Worm (Caenorhabditis elegans) whole organism, L2 larva: ENCODE measurements around the gene T05C12.11.

ENCODE experiments used
- R02D3.7 ChIP-seq: fragments of 150-350 bp; optimal IDR thresholded peaks from 2 replicates; lab custom pipeline; 2014; ENCODE audit warnings: missing biosample characterization, missing genetic modification characterization
- ZK546.5 ChIP-seq: sonication (generic microtip); optimal IDR thresholded peaks from 2 replicates; lab custom pipeline; 2017; ENCODE audit warnings: missing biosample characterization, missing genetic modification characterization
- alr-1 ChIP-seq: fragments of 150-350 bp; optimal IDR thresholded peaks from 2 replicates; lab custom pipeline; 2014; ENCODE audit warnings: missing biosample characterization, missing genetic modification characterization
- ama-1 ChIP-seq: fragments of 150-350 bp; optimal IDR thresholded peaks from 2 replicates; lab custom pipeline; 2018; ENCODE audit warnings: inconsistent platforms
- fos-1 ChIP-seq: fragments of 150-350 bp; optimal IDR thresholded peaks from 2 replicates; lab custom pipeline; 2014; ENCODE audit warnings: missing biosample characterization, missing genetic modification characterization
- lin-13 ChIP-seq: fragments of 150-350 bp; optimal IDR thresholded peaks from 2 replicates; lab custom pipeline; 2014; ENCODE audit warnings: missing biosample characterization, missing genetic modification reagents, missing genetic modification characterization
- lsy-2 ChIP-seq, 2 experiments: fragments of 150-350 bp in 1 of 2; sonication (generic microtip) in 1 of 2; optimal IDR thresholded peaks; 2 replicates each; lab custom pipeline; 2014 to 2017; ENCODE audit warnings: missing biosample characterization in 2 of 2, missing genetic modification characterization in 2 of 2
- nhr-10 ChIP-seq: sonication (generic microtip); optimal IDR thresholded peaks from 2 replicates; lab custom pipeline; 2017; ENCODE audit warnings: missing biosample characterization, missing genetic modification characterization
- nhr-129 ChIP-seq: fragments of 150-350 bp; optimal IDR thresholded peaks from 2 replicates; lab custom pipeline; 2014; ENCODE audit warnings: missing biosample characterization, missing genetic modification characterization
- nhr-21 ChIP-seq: fragments of 150-350 bp; optimal IDR thresholded peaks from 2 replicates; lab custom pipeline; 2014; ENCODE audit warnings: missing biosample characterization, missing genetic modification characterization
- nhr-77 ChIP-seq: fragments of 150-350 bp; optimal IDR thresholded peaks from 2 replicates; lab custom pipeline; 2014; ENCODE audit warnings: missing biosample characterization, missing genetic modification characterization
- snpc-4 ChIP-seq: fragments of 150-350 bp; optimal IDR thresholded peaks from 2 replicates; lab custom pipeline; 2014; ENCODE audit warnings: missing biosample characterization, missing genetic modification characterization
- unc-62 ChIP-seq: fragments of 150-350 bp; optimal IDR thresholded peaks from 2 replicates; lab custom pipeline; 2014; ENCODE audit warnings: missing biosample characterization, missing genetic modification reagents, missing genetic modification characterization
- ztf-11 ChIP-seq: sonication (generic microtip); optimal IDR thresholded peaks from 2 replicates; lab custom pipeline; 2017; ENCODE audit warnings: missing biosample characterization, missing genetic modification characterization

ce11 chrII:8214367-8214766 is 44.1 kb upstream of the T05C12.11 start, which contains the start of gene M110.10:
- TF ChIP-seq alr-1 (tag; lab: Kevin White, UChicago): no peak
- no peak for TF ChIP-seq unc-62 (GFP tag; lab: Kevin White, UChicago)
- TF ChIP-seq nhr-10 (tag; lab: Kevin White, UChicago): no peak
- no peak for TF ChIP-seq nhr-21 (tag; lab: Kevin White, UChicago)
- no peak for TF ChIP-seq nhr-77
- TF ChIP-seq ZK546.5: no peak
- TF ChIP-seq R02D3.7 (tag; lab: Kevin White, UChicago): no peak
- no peak for TF ChIP-seq ztf-11 (tag; lab: Kevin White, UChicago)
- TF ChIP-seq nhr-129 (tag; lab: Kevin White, UChicago): no peak
- TF ChIP-seq ama-1 (lab: Kevin White, UChicago): no peak
- TF ChIP-seq fos-1 (tag; lab: Kevin White, UChicago): no peak
- TF ChIP-seq lin-13: no peak
- TF ChIP-seq snpc-4 (tag; lab: Kevin White, UChicago): no peak
- no peak for TF ChIP-seq lsy-2 (tag; optimal IDR thresholded peaks at IDR 0.05; lab: Kevin White, UChicago)
